Fruit fly (Drosophila melanogaster) whole organism, pupa: ENCODE data around the gene sina.
A peak's percentile ranks its signal among the peaks of the same experiment; 100 is the strongest.

ENCODE experiments used
- CG10348 ChIP-seq: fragments of 200-800 bp; sonication (Bioruptor generic); IDR thresholded peaks from 2 replicates; pipeline ENCODE4 v1.3.6; 2022; ENCODE audit warnings: missing biosample characterization, missing genetic modification characterization
- CG12605 ChIP-seq: fragments of 200-800 bp; sonication (Bioruptor generic); IDR thresholded peaks from 2 replicates; pipeline ENCODE4 v1.3.6; 2022; ENCODE audit warnings: missing biosample characterization, missing genetic modification characterization
- CG13204 ChIP-seq: fragments of 200-800 bp; sonication (Bioruptor generic); optimal IDR thresholded peaks from 2 replicates; lab custom pipeline; 2018; ENCODE audit warnings: missing biosample characterization, mild to moderate bottlenecking, missing genetic modification characterization, moderate library complexity
- CG14655 ChIP-seq: fragments of 200-800 bp; sonication (Bioruptor generic); optimal IDR thresholded peaks from 3 replicates; lab custom pipeline; 2017; ENCODE audit warnings: mild to moderate bottlenecking, missing biosample characterization, missing genetic modification reagents, missing genetic modification characterization
- CG15710 ChIP-seq: fragments of 200-800 bp; sonication (Bioruptor generic); optimal IDR thresholded peaks from 2 replicates; lab custom pipeline; 2018; ENCODE audit warnings: missing biosample characterization, mild to moderate bottlenecking, missing genetic modification characterization, moderate library complexity
- CG17806 ChIP-seq: fragments of 200-800 bp; sonication (Bioruptor generic); optimal IDR thresholded peaks from 2 replicates; lab custom pipeline; 2018; ENCODE audit warnings: missing biosample characterization, mild to moderate bottlenecking, missing genetic modification characterization, moderate library complexity
- CG32121 ChIP-seq: fragments of 200-800 bp; sonication (Bioruptor generic); IDR thresholded peaks from 2 replicates; pipeline ENCODE4 v1.3.6; 2022; ENCODE audit warnings: missing biosample characterization, missing genetic modification characterization
- CG34367 ChIP-seq: fragments of 200-800 bp; sonication (Bioruptor generic); optimal IDR thresholded peaks from 2 replicates; lab custom pipeline; 2018; ENCODE audit warnings: missing biosample characterization, mild to moderate bottlenecking, missing genetic modification characterization
- CG4496 ChIP-seq: fragments of 200-800 bp; sonication (Bioruptor generic); IDR thresholded peaks from 3 replicates; pipeline ENCODE4 v1.3.6; 2022; ENCODE audit warnings: missing biosample characterization, missing genetic modification characterization
- CG8159 ChIP-seq: fragments of 200-800 bp; sonication (Bioruptor generic); optimal IDR thresholded peaks from 3 replicates; lab custom pipeline; 2018; ENCODE audit warnings: missing biosample characterization, mild to moderate bottlenecking, missing genetic modification characterization, moderate library complexity
- CG8301 ChIP-seq: fragments of 200-800 bp; sonication (Bioruptor generic); optimal IDR thresholded peaks from 2 replicates; lab custom pipeline; 2018; ENCODE audit warnings: missing biosample characterization, mild to moderate bottlenecking, missing genetic modification characterization
- CG9948 ChIP-seq: fragments of 200-800 bp; sonication (Bioruptor generic); optimal IDR thresholded peaks from 2 replicates; lab custom pipeline; 2018; ENCODE audit warnings: missing biosample characterization, mild to moderate bottlenecking, missing genetic modification characterization, moderate library complexity
- D1 ChIP-seq: fragments of 200-800 bp; sonication (Bioruptor generic); optimal IDR thresholded peaks from 2 replicates; lab custom pipeline; 2018; ENCODE audit warnings: missing biosample characterization, mild to moderate bottlenecking, missing genetic modification characterization, moderate library complexity
- EcR ChIP-seq: fragments of 200-800 bp; sonication (Bioruptor generic); optimal IDR thresholded peaks from 3 replicates; lab custom pipeline; 2019; ENCODE audit warnings: missing biosample characterization, missing genetic modification characterization, mild to moderate bottlenecking, moderate library complexity, missing genetic modification reagents
- Ets98B ChIP-seq: fragments of 200-800 bp; sonication (Bioruptor generic); IDR thresholded peaks from 2 replicates; pipeline ENCODE4 v1.3.6; 2022; ENCODE audit warnings: missing biosample characterization, missing genetic modification characterization
- Pif1A ChIP-seq: fragments of 200-800 bp; sonication (Bioruptor generic); optimal IDR thresholded peaks from 3 replicates; lab custom pipeline; 2016; ENCODE audit warnings: missing biosample characterization, missing genetic modification characterization
- Pif1B ChIP-seq: fragments of 200-800 bp; sonication (Bioruptor generic); optimal IDR thresholded peaks from 3 replicates; lab custom pipeline; 2016; ENCODE audit warnings: missing biosample characterization, missing genetic modification characterization
- Snoo ChIP-seq: fragments of 200-800 bp; sonication (Bioruptor generic); optimal IDR thresholded peaks from 3 replicates; lab custom pipeline; 2017; ENCODE audit warnings: missing biosample characterization, mild to moderate bottlenecking, missing genetic modification characterization, inconsistent platforms
- fd96Ca ChIP-seq: fragments of 200-800 bp; sonication (Bioruptor generic); IDR thresholded peaks from 3 replicates; pipeline ENCODE4 v1.3.6; 2022; ENCODE audit warnings: missing biosample characterization, missing genetic modification characterization
- gl ChIP-seq: fragments of 200-800 bp; sonication (Bioruptor generic); optimal IDR thresholded peaks from 2 replicates; lab custom pipeline; 2018; ENCODE audit warnings: missing biosample characterization, mild to moderate bottlenecking, missing genetic modification characterization
- rn ChIP-seq: fragments of 200-800 bp; sonication (Bioruptor generic); IDR thresholded peaks from 2 replicates; pipeline ENCODE4 v1.3.6; 2022; ENCODE audit warnings: missing biosample characterization, missing genetic modification characterization

The sina gene

DNA sequence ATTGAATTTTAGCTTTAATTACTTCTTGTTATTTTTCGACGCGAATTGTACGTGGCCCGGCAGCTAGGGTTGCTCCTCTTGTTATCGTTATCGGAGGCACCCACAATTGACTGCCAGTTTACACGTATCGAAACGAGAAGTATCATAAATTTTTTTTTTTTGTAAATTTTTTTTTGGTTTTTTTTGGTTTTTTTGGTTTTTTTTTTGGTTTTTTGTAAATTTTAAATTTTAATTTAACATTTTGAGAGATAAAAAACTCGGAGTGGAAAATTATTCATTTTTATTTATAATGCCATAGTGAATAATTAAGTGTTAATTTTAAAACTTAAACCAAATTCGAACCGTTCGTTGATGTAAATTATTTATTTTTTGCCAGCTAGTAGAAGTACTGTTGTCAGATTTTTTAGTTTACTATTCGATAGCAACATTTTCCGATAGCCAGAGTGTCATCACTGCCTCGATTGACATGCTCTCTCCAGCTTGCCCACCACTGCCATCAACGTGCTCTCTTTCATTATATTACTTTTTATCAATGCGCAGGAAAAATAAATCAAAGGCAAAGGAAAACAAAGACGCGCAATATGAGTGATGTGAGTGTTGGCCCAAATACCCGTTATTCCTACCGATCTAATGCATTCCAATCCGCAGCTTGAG, 8.5 kb upstream of the sina start, which contains the start of the genes kud and Zcchc7:
Gene kud, minus strand, starts transcription at position 72 of the 654 bp plus-strand sequence.
Gene Zcchc7, plus strand, starts transcription at position 467 of the 654 bp plus-strand sequence.
- no peak for TF ChIP-seq fd96Ca
- TF ChIP-seq CG8159 (tag; lab: Kevin White, UChicago): peak; percentile 74
- TF ChIP-seq CG13204: no peak
- TF ChIP-seq CG34367 (tag; lab: Kevin White, UChicago): peak; percentile 33
- TF ChIP-seq CG12605: no peak
- peak; percentile 51 for TF ChIP-seq Snoo (tag; lab: Kevin White, UChicago)
- TF ChIP-seq CG32121 (GFP tag; lab: Robert Waterston, UW): no peak; the same call in 1 of the 2 replicates
- TF ChIP-seq Pif1A: no peak
- no peak for TF ChIP-seq CG10348 (GFP tag; lab: Robert Waterston, UW)
- peak; percentile 32; the same call in 1 of the 2 replicates for TF ChIP-seq Ets98B
- no peak for TF ChIP-seq EcR (GFP tag; lab: Kevin White, UChicago)
- peak; percentile 44 for TF ChIP-seq CG9948 (tag; lab: Kevin White, UChicago)
- no peak for TF ChIP-seq CG14655 (GFP tag; lab: Kevin White, UChicago)
- TF ChIP-seq CG8301 (tag; lab: Kevin White, UChicago): no peak
- TF ChIP-seq CG4496: no peak
- TF ChIP-seq gl (tag; lab: Kevin White, UChicago): no peak
- peak; percentile 72 for TF ChIP-seq CG15710 (tag; lab: Kevin White, UChicago)
- TF ChIP-seq rn (GFP tag; lab: Robert Waterston, UW): no peak
- no peak for TF ChIP-seq D1 (tag; lab: Kevin White, UChicago)
- TF ChIP-seq CG17806 (tag; lab: Kevin White, UChicago): peak; percentile 43
- no peak for TF ChIP-seq Pif1B (GFP tag; lab: Kevin White, UChicago)

DNA sequence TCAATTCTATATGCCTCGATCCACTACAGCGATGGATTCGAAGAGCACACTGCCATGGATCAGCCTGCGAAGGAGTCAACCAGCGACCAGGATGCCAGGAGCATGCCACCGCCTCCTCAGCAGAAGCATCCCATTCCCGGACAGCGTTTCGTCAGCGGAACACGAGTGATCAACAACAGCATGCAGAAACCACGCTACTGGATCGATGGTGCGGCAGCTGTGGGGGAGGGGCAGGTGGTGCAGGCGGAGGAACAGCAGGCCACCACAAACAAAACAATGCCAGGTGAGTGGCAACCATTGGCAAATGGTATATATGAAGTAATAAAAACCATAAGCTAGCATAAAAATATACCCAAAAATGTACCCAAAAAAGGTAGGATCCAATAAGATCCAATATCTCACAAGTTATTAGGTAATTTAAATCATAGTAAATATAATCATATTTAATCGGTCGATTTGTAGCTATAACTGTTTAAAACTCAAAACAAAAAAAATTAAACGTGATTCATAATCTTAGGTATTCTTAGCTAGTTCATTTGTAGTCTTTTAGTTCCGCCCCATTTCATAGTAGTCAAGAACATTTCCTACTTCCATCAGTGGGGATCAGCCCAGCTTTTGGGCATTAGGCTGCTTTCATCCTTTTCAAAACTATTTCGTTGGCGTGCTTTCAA, 7.8 kb upstream of the sina start, which contains the start of gene CG32161:
Gene CG32161, plus strand, starts transcription at position 621 of the 671 bp plus-strand sequence.
- TF ChIP-seq CG4496 (no peak), Pif1A (no peak), EcR (GFP tag; lab: Kevin White, UChicago) (no peak)

DNA sequence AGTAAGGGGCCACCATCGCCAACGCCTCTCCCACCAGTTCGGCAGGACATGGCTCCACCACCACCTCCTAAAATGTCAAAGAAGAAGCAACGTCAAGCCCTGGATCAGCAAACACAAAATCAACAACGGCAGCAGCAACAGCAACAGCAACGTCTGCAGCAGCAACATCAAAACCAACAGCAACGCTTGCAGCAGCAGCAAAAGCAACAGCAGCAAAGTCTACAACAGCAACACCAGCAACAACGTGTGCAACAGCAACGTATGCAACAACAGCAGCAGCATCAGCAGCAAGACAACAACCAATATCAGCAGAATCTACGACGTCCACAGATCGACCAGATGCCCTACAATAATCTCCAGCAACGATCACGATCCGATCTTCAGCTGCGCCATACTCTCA, 2.0 kb upstream of the sina start:
- no peak for TF ChIP-seq CG12605
- no peak for TF ChIP-seq CG13204
- TF ChIP-seq CG8159 (tag; lab: Kevin White, UChicago): no peak
- no peak for TF ChIP-seq rn (GFP tag; lab: Robert Waterston, UW)
- no peak for TF ChIP-seq CG32121 (GFP tag; lab: Robert Waterston, UW)
- no peak for TF ChIP-seq Pif1A
- TF ChIP-seq CG8301 (tag; lab: Kevin White, UChicago): no peak
- TF ChIP-seq CG10348 (GFP tag; lab: Robert Waterston, UW): no peak
- TF ChIP-seq gl (tag; lab: Kevin White, UChicago): no peak
- TF ChIP-seq D1 (tag; lab: Kevin White, UChicago): no peak
- no peak for TF ChIP-seq Snoo (tag; lab: Kevin White, UChicago)

- TF ChIP-seq CG9948 (tag; lab: Kevin White, UChicago): no peak
- TF ChIP-seq Pif1A: no peak
- no peak for TF ChIP-seq CG10348 (GFP tag; lab: Robert Waterston, UW)
- peak; percentile 65 for TF ChIP-seq gl (tag; lab: Kevin White, UChicago)
- 0 out of 2 replicates have a peak, but pooled peaks have one; percentile 6 for TF ChIP-seq CG32121 (GFP tag; lab: Robert Waterston, UW)
- TF ChIP-seq fd96Ca: no peak
- TF ChIP-seq Pif1B (GFP tag; lab: Kevin White, UChicago): no peak
- TF ChIP-seq EcR (GFP tag; lab: Kevin White, UChicago): peak; percentile 39
- TF ChIP-seq Ets98B: no peak
- TF ChIP-seq CG8159 (tag; lab: Kevin White, UChicago): peak; percentile 22
- TF ChIP-seq rn (GFP tag; lab: Robert Waterston, UW): no peak
- no peak for TF ChIP-seq CG12605
- TF ChIP-seq CG15710 (tag; lab: Kevin White, UChicago): peak; percentile 47
- TF ChIP-seq D1 (tag; lab: Kevin White, UChicago): no peak
- no peak for TF ChIP-seq CG13204
- TF ChIP-seq CG34367 (tag; lab: Kevin White, UChicago): peak; percentile 42
- TF ChIP-seq CG17806 (tag; lab: Kevin White, UChicago): peak; percentile 14
- no peak for TF ChIP-seq CG14655 (GFP tag; lab: Kevin White, UChicago)
- TF ChIP-seq CG4496: 0 out of 3 replicates have a peak, but pooled peaks have one; percentile 24
- no peak for TF ChIP-seq CG8301 (tag; lab: Kevin White, UChicago)
Measured at dm6 chr3L:16854387-16855033, 959 bp downstream of the sina start.

- no peak for TF ChIP-seq CG12605
Measured at dm6 chr3L:16855287-16855686, 1.7 kb downstream of the sina start.

dm6 chr3L:16858780-16859179, 5.2 kb downstream of the sina start, which contains the start of gene sinah:
TSS of gene sinah (plus strand) at chr3L:16859080.
- TF ChIP-seq CG8159 (tag; lab: Kevin White, UChicago) (no peak), Pif1B (GFP tag; lab: Kevin White, UChicago) (no peak), CG12605 (no peak), CG15710 (tag; lab: Kevin White, UChicago) (no peak), gl (tag; lab: Kevin White, UChicago) (no peak), Pif1A (no peak), Snoo (tag; lab: Kevin White, UChicago) (no peak), rn (GFP tag; lab: Robert Waterston, UW) (no peak), CG4496 (no peak), CG13204 (no peak), EcR (GFP tag; lab: Kevin White, UChicago) (no peak), CG10348 (GFP tag; lab: Robert Waterston, UW) (no peak), CG8301 (tag; lab: Kevin White, UChicago) (no peak), Ets98B (no peak), CG34367 (tag; lab: Kevin White, UChicago) (no peak), D1 (tag; lab: Kevin White, UChicago) (no peak), fd96Ca (no peak)
